Worm (Caenorhabditis elegans) whole organism, mixed stage, embryonic: ENCODE measurements around the gene C18D11.3.

Experiments
- M03D4.4 ChIP-seq: sonication (generic microtip); optimal IDR thresholded peaks from 2 replicates; lab custom pipeline; 2017; ENCODE audit warnings: mild to moderate bottlenecking, missing genetic modification characterization, missing compliant biosample characterization
- ces-1 ChIP-seq: fragments of 150-350 bp; optimal IDR thresholded peaks from 2 replicates; lab custom pipeline; 2014; ENCODE audit warnings: missing biosample characterization, missing genetic modification reagents, missing genetic modification characterization
- elt-3 ChIP-seq: fragments of 150-350 bp; optimal IDR thresholded peaks from 2 replicates; lab custom pipeline; 2014; ENCODE audit warnings: missing biosample characterization, missing genetic modification characterization
- lin-13 ChIP-seq: fragments of 150-350 bp; optimal IDR thresholded peaks from 2 replicates; lab custom pipeline; 2014; ENCODE audit warnings: missing biosample characterization, missing genetic modification characterization
- mep-1 ChIP-seq: fragments of 150-350 bp; optimal IDR thresholded peaks from 2 replicates; lab custom pipeline; 2017; ENCODE audit warnings: missing biosample characterization, missing genetic modification reagents, missing genetic modification characterization, inconsistent platforms
- nhr-2 ChIP-seq: fragments of 150-350 bp; optimal IDR thresholded peaks from 2 replicates; lab custom pipeline; 2014; ENCODE audit warnings: missing biosample characterization, missing genetic modification characterization
- nhr-28 ChIP-seq: fragments of 150-350 bp; optimal IDR thresholded peaks from 2 replicates; lab custom pipeline; 2014; ENCODE audit warnings: missing biosample characterization, missing genetic modification characterization
- nhr-76 ChIP-seq: sonication (generic microtip); optimal IDR thresholded peaks from 2 replicates; lab custom pipeline; 2017; ENCODE audit warnings: missing biosample characterization, missing genetic modification characterization
- pha-4 ChIP-seq: fragments of 150-350 bp; optimal IDR thresholded peaks from 2 replicates; lab custom pipeline; 2018; ENCODE audit warnings: missing biosample characterization, missing genetic modification reagents, missing genetic modification characterization
- sptf-1 ChIP-seq: sonication (generic microtip); optimal IDR thresholded peaks from 2 replicates; lab custom pipeline; 2017; ENCODE audit warnings: mild to moderate bottlenecking, missing genetic modification characterization, moderate library complexity, missing compliant biosample characterization

DNA sequence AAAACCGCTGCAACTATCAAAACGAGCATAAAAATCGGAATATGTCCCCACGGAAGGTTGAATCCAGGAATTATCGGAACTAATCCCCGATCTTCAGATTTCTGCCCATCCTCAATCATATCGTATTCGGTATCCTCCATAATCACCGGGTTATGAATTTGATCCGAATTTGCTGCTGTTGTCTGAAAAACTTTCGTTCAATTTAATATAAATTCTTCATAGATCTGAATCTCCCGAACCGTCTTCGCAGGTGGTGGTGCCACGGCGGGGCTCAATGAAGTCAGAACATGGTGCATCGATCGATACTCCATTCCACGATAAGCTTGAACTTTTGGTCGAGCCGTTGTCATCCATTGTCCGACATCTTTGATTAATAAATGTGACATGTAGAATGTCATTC lies 33.6 kb downstream of the C18D11.3 start:
- TF ChIP-seq nhr-76 (tag; lab: Kevin White, UChicago) (no peak), sptf-1 (tag; lab: Kevin White, UChicago) (no peak), ces-1 (GFP tag; lab: Kevin White, UChicago) (no peak), elt-3 (tag; lab: Kevin White, UChicago) (no peak), lin-13 (tag; lab: Kevin White, UChicago) (no peak), mep-1 (tag; lab: Kevin White, UChicago) (no peak), nhr-2 (no peak), nhr-28 (tag; lab: Kevin White, UChicago) (no peak), pha-4 (no peak), M03D4.4 (tag; lab: Kevin White, UChicago) (no peak)
